Fruit fly (Drosophila melanogaster) whole organism, embryonic: ENCODE data around the gene CG13996.

Experiments
- CG10209 ChIP-seq: fragments of 200-800 bp; sonication (Bioruptor generic); optimal IDR thresholded peaks from 3 replicates; lab custom pipeline; 2017; ENCODE audit warnings: missing biosample characterization, mild to moderate bottlenecking, missing genetic modification characterization, missing genetic modification reagents
- CG11504 ChIP-seq: fragments of 200-800 bp; sonication (Bioruptor generic); optimal IDR thresholded peaks from 3 replicates; lab custom pipeline; 2019; ENCODE audit warnings: missing biosample characterization, mild to moderate bottlenecking, missing genetic modification characterization, moderate library complexity
- CG12219 ChIP-seq: fragments of 200-800 bp; sonication (Bioruptor generic); optimal IDR thresholded peaks from 3 replicates; lab custom pipeline; 2018; ENCODE audit warnings: missing biosample characterization, mild to moderate bottlenecking, missing genetic modification characterization
- CG12236 ChIP-seq: fragments of 200-800 bp; sonication (Bioruptor generic); optimal IDR thresholded peaks from 2 replicates; lab custom pipeline; 2016; ENCODE audit warnings: missing biosample characterization, missing genetic modification characterization
- CG13123 ChIP-seq: fragments of 200-800 bp; sonication (Bioruptor generic); optimal IDR thresholded peaks from 2 replicates; lab custom pipeline; 2016; ENCODE audit warnings: missing biosample characterization, missing genetic modification characterization
- CG14965 ChIP-seq: fragments of 200-800 bp; sonication (Bioruptor generic); optimal IDR thresholded peaks from 2 replicates; lab custom pipeline; 2016; ENCODE audit warnings: missing biosample characterization, missing genetic modification characterization, borderline replicate concordance
- CG15601 ChIP-seq: fragments of 200-800 bp; sonication (Bioruptor generic); optimal IDR thresholded peaks from 3 replicates; lab custom pipeline; 2019; ENCODE audit warnings: missing biosample characterization, mild to moderate bottlenecking, missing genetic modification characterization, moderate library complexity
- CG1603 ChIP-seq: fragments of 200-800 bp; sonication (Bioruptor generic); optimal IDR thresholded peaks from 2 replicates; lab custom pipeline; 2019; ENCODE audit warnings: missing biosample characterization, mild to moderate bottlenecking, missing genetic modification characterization, moderate library complexity
- CG16813 ChIP-seq: fragments of 200-800 bp; sonication (Bioruptor generic); IDR thresholded peaks from 3 replicates; pipeline ENCODE4 v1.3.6; 2022; ENCODE audit warnings: missing biosample characterization, missing genetic modification characterization; ENCODE audit not compliant: partially characterized antibody
- CG18599 ChIP-seq: fragments of 200-800 bp; sonication (Bioruptor generic); optimal IDR thresholded peaks from 3 replicates; lab custom pipeline; 2017; ENCODE audit warnings: missing biosample characterization, missing genetic modification characterization, mild to moderate bottlenecking, moderate library complexity, missing genetic modification reagents
- CG2199 ChIP-seq: fragments of 200-800 bp; sonication (Bioruptor generic); IDR thresholded peaks from 3 replicates; pipeline ENCODE4 v1.3.6; 2022; ENCODE audit warnings: missing biosample characterization, missing genetic modification characterization
- CG2202 ChIP-seq: fragments of 200-800 bp; sonication (Bioruptor generic); optimal IDR thresholded peaks from 2 replicates; lab custom pipeline; 2018; ENCODE audit warnings: missing biosample characterization, mild to moderate bottlenecking, missing genetic modification characterization
- CG2875 ChIP-seq: fragments of 200-800 bp; sonication (Bioruptor generic); optimal IDR thresholded peaks from 2 replicates; lab custom pipeline; 2017; ENCODE audit warnings: missing biosample characterization, mild to moderate bottlenecking, missing genetic modification characterization, missing genetic modification reagents
- CG31224 ChIP-seq: fragments of 200-800 bp; sonication (Bioruptor generic); IDR thresholded peaks from 2 replicates; pipeline ENCODE4 v1.3.6; 2022; ENCODE audit warnings: missing biosample characterization, missing genetic modification characterization
- CG31365 ChIP-seq: fragments of 200-800 bp; sonication (Bioruptor generic); optimal IDR thresholded peaks from 2 replicates; lab custom pipeline; 2018; ENCODE audit warnings: missing biosample characterization, mild to moderate bottlenecking, missing genetic modification characterization
- CG32532 ChIP-seq: fragments of 200-800 bp; sonication (Bioruptor generic); IDR thresholded peaks from 2 replicates; pipeline ENCODE4 v1.3.6; 2022; ENCODE audit warnings: missing biosample characterization, missing genetic modification characterization
- CG42726 ChIP-seq: fragments of 200-800 bp; sonication (Bioruptor generic); IDR thresholded peaks from 2 replicates; pipeline ENCODE4 v1.3.6; 2022; ENCODE audit warnings: missing biosample characterization, missing genetic modification characterization; ENCODE audit not compliant: partially characterized antibody
- CG6791 ChIP-seq: fragments of 200-800 bp; sonication (Bioruptor generic); IDR thresholded peaks from 3 replicates; pipeline ENCODE4 v1.3.6; 2022; ENCODE audit warnings: missing biosample characterization, missing genetic modification characterization; ENCODE audit not compliant: partially characterized antibody
- CG8290 ChIP-seq, 3 experiments: fragments of 200-800 bp; sonication (Bioruptor generic); optimal IDR thresholded peaks; 2 replicates each; lab custom pipeline; 2016 to 2019; ENCODE audit warnings: missing biosample characterization in 3 of 3, missing genetic modification characterization in 3 of 3, mild to moderate bottlenecking in 2 of 3, moderate library complexity in 1 of 3
- CTCF ChIP-seq: fragments of 200-800 bp; sonication (Bioruptor generic); optimal IDR thresholded peaks from 2 replicates; lab custom pipeline; 2017; ENCODE audit warnings: missing biosample characterization, mild to moderate bottlenecking, missing genetic modification characterization, moderate library complexity
- D ChIP-seq, 2 experiments: fragments of 200-800 bp in 1 of 2; fragments of >200 bp in 1 of 2; sonication (Bioruptor generic) in 1 of 2; optimal IDR thresholded peaks; 2 replicates in 1 of 2; 3 replicates in 1 of 2; lab custom pipeline; 2017; ENCODE audit warnings: mild to moderate bottlenecking in 1 of 2, missing biosample characterization in 1 of 2, missing genetic modification characterization in 1 of 2, missing genetic modification reagents in 1 of 2
- D19A ChIP-seq: fragments of 200-800 bp; optimal IDR thresholded peaks from 3 replicates; lab custom pipeline; 2019; ENCODE audit warnings: missing biosample characterization, mild to moderate bottlenecking, missing genetic modification characterization, moderate library complexity
- Dek ChIP-seq: fragments of 200-800 bp; sonication (Bioruptor generic); optimal IDR thresholded peaks from 3 replicates; lab custom pipeline; 2019; ENCODE audit warnings: missing biosample characterization, mild to moderate bottlenecking, missing genetic modification characterization, moderate library complexity
- Dip3 ChIP-seq: fragments of 200-800 bp; sonication (Bioruptor generic); optimal IDR thresholded peaks from 3 replicates; lab custom pipeline; 2016; ENCODE audit warnings: missing biosample characterization, missing genetic modification characterization
- E2f2 ChIP-seq: fragments of 200-800 bp; sonication (Bioruptor generic); IDR thresholded peaks from 2 replicates; pipeline ENCODE4 v1.3.6; 2022; ENCODE audit warnings: missing biosample characterization, missing genetic modification characterization
- HmgZ ChIP-seq: fragments of 200-800 bp; sonication (Bioruptor generic); optimal IDR thresholded peaks from 2 replicates; lab custom pipeline; 2018; ENCODE audit warnings: missing biosample characterization, mild to moderate bottlenecking, missing genetic modification characterization
- Hr39 ChIP-seq: fragments of >200 bp; optimal IDR thresholded peaks from 2 replicates; lab custom pipeline; 2017
- Hr78 ChIP-seq, 2 experiments: fragments of 200-800 bp in 1 of 2; fragments of >200 bp in 1 of 2; sonication (Bioruptor generic) in 1 of 2; optimal IDR thresholded peaks; 2 replicates each; lab custom pipeline; 2017 to 2019; ENCODE audit warnings: missing biosample characterization in 2 of 2, missing genetic modification characterization in 2 of 2, mild to moderate bottlenecking in 1 of 2, moderate library complexity in 1 of 2
- Myb ChIP-seq: fragments of 200-800 bp; sonication (Bioruptor generic); optimal IDR thresholded peaks from 2 replicates; lab custom pipeline; 2016; ENCODE audit warnings: missing biosample characterization, missing genetic modification characterization
- Neu2 ChIP-seq: fragments of 200-800 bp; sonication (Bioruptor generic); optimal IDR thresholded peaks from 3 replicates; lab custom pipeline; 2016; ENCODE audit warnings: missing biosample characterization, missing genetic modification characterization, borderline replicate concordance
- Nf-YA ChIP-seq: fragments of 200-800 bp; sonication (Bioruptor generic); IDR thresholded peaks from 2 replicates; pipeline ENCODE4 v1.3.6; 2022; ENCODE audit warnings: missing biosample characterization, missing genetic modification characterization
- NfI ChIP-seq: fragments of 200-800 bp; sonication (Bioruptor generic); optimal IDR thresholded peaks from 3 replicates; lab custom pipeline; 2018; ENCODE audit warnings: missing biosample characterization, mild to moderate bottlenecking, missing genetic modification characterization, moderate library complexity
- Sox102F ChIP-seq: fragments of 200-800 bp; sonication (Bioruptor generic); optimal IDR thresholded peaks from 2 replicates; lab custom pipeline; 2018; ENCODE audit warnings: missing biosample characterization, mild to moderate bottlenecking, missing genetic modification characterization, moderate library complexity
- amos ChIP-seq: fragments of 200-800 bp; sonication (Bioruptor generic); IDR thresholded peaks from 2 replicates; pipeline ENCODE4 v1.3.6; 2022; ENCODE audit warnings: missing biosample characterization, missing genetic modification characterization; ENCODE audit not compliant: partially characterized antibody
- aop ChIP-seq: fragments of 200-800 bp; sonication (Bioruptor generic); IDR thresholded peaks from 2 replicates; pipeline ENCODE4 v1.3.6; 2022; ENCODE audit warnings: missing biosample characterization, missing genetic modification characterization
- ap ChIP-seq: fragments of 200-800 bp; sonication (Bioruptor generic); IDR thresholded peaks from 2 replicates; pipeline ENCODE4 v1.3.6; 2022; ENCODE audit warnings: missing biosample characterization, missing genetic modification characterization
- br ChIP-seq: fragments of >200 bp; optimal IDR thresholded peaks from 2 replicates; lab custom pipeline; 2017
- chm ChIP-seq: fragments of 200-800 bp; sonication (Bioruptor generic); IDR thresholded peaks from 2 replicates; pipeline ENCODE4 v1.3.6; 2022; ENCODE audit warnings: missing biosample characterization, missing genetic modification characterization
- chn ChIP-seq: fragments of 200-800 bp; sonication (Bioruptor generic); optimal IDR thresholded peaks from 2 replicates; lab custom pipeline; 2016; ENCODE audit warnings: missing biosample characterization, missing genetic modification characterization
- da ChIP-seq: fragments of 200-800 bp; sonication (Bioruptor generic); optimal IDR thresholded peaks from 2 replicates; lab custom pipeline; 2016; ENCODE audit warnings: missing biosample characterization, missing genetic modification characterization
- dati ChIP-seq: fragments of 200-800 bp; sonication (Bioruptor generic); IDR thresholded peaks from 2 replicates; pipeline ENCODE4 v1.3.6; 2022; ENCODE audit warnings: missing biosample characterization, missing genetic modification characterization
- dimm ChIP-seq: fragments of 200-800 bp; sonication (Bioruptor generic); IDR thresholded peaks from 2 replicates; pipeline ENCODE4 v1.3.6; 2022; ENCODE audit warnings: missing biosample characterization, missing genetic modification characterization
- eyg ChIP-seq: fragments of 200-800 bp; sonication (Bioruptor generic); optimal IDR thresholded peaks from 3 replicates; lab custom pipeline; 2016; ENCODE audit warnings: missing biosample characterization, missing genetic modification characterization
- gce ChIP-seq: fragments of 200-800 bp; sonication (Bioruptor generic); IDR thresholded peaks from 3 replicates; pipeline ENCODE4 v1.3.6; 2022; ENCODE audit warnings: missing biosample characterization, missing genetic modification characterization
- p53 ChIP-seq: fragments of 200-800 bp; sonication (Bioruptor generic); optimal IDR thresholded peaks from 2 replicates; lab custom pipeline; 2016; ENCODE audit warnings: missing biosample characterization, missing genetic modification characterization
- pfk ChIP-seq: fragments of 200-800 bp; sonication (Bioruptor generic); optimal IDR thresholded peaks from 2 replicates; lab custom pipeline; 2018; ENCODE audit warnings: missing biosample characterization, mild to moderate bottlenecking, missing genetic modification characterization, moderate library complexity
- pum ChIP-seq: fragments of 200-800 bp; sonication (Bioruptor generic); optimal IDR thresholded peaks from 2 replicates; lab custom pipeline; 2016; ENCODE audit warnings: missing biosample characterization, missing genetic modification characterization
- pzg ChIP-seq: fragments of 200-800 bp; sonication (Bioruptor generic); optimal IDR thresholded peaks from 3 replicates; lab custom pipeline; 2018; ENCODE audit warnings: missing biosample characterization, mild to moderate bottlenecking, missing genetic modification characterization, moderate library complexity
- row ChIP-seq: fragments of 200-800 bp; sonication (Bioruptor generic); IDR thresholded peaks from 3 replicates; pipeline ENCODE4 v1.3.6; 2022; ENCODE audit warnings: missing biosample characterization, missing genetic modification characterization
- stc ChIP-seq: fragments of 200-800 bp; sonication (Bioruptor generic); IDR thresholded peaks from 2 replicates; pipeline ENCODE4 v1.3.6; 2022; ENCODE audit warnings: missing biosample characterization, missing genetic modification characterization

CG13996 gene

dm6 chr2L:6051212-6051621 lies 30.6 kb downstream of the CG13996 start (continued):
- TF ChIP-seq D (optimal IDR thresholded peaks at IDR 0.05; lab: Kevin White, UChicago) (no peak), D (GFP tag; optimal IDR thresholded peaks at IDR 0.05; lab: Kevin White, UChicago) (peak; percentile 93), CG42726 (no peak), CG31224 (GFP tag; lab: Robert Waterston, UW) (peak; percentile 78), p53 (GFP tag; lab: Kevin White, UChicago) (peak; percentile 90), aop (GFP tag; lab: Robert Waterston, UW) (0 out of 2 replicates have a peak, but pooled peaks have one; percentile 31), Hr39 (no peak), E2f2 (GFP tag; lab: Robert Waterston, UW) (peak; percentile 80), CG2199 (peak; percentile 89; the same call in 2 of the 3 replicates), HmgZ (tag; lab: Kevin White, UChicago) (peak; percentile 98), CG11504 (tag; lab: Kevin White, UChicago) (peak; percentile 95), br (lab: Kevin White, UChicago) (no peak), dimm (GFP tag; lab: Robert Waterston, UW) (peak; percentile 81), CG14965 (peak; percentile 62), dati (peak; percentile 44; the same call in 1 of the 2 replicates), CG18599 (GFP tag; lab: Kevin White, UChicago) (peak; percentile 99), CTCF (GFP tag; lab: Kevin White, UChicago) (peak; percentile 52), CG6791 (GFP tag; lab: Robert Waterston, UW) (0 out of 3 replicates have a peak, but pooled peaks have one; percentile 12), amos (no peak), CG15601 (tag; lab: Kevin White, UChicago) (peak; percentile 94), row (GFP tag; lab: Robert Waterston, UW) (peak; percentile 97), Myb (GFP tag; lab: Kevin White, UChicago) (peak; percentile 78), CG2202 (peak; percentile 95), Neu2 (GFP tag; lab: Kevin White, UChicago) (peak; percentile 58), CG10209 (GFP tag; lab: Kevin White, UChicago) (peak; percentile 94), pfk (GFP tag; lab: Kevin White, UChicago) (peak; percentile 57), Hr78 (GFP tag; optimal IDR thresholded peaks at IDR 0.05; lab: Kevin White, UChicago) (peak in 1 of 2 experiments; percentile 97), CG32532 (GFP tag; lab: Robert Waterston, UW) (peak; percentile 95), gce (GFP tag; lab: Robert Waterston, UW) (peak; percentile 91), chn (GFP tag; lab: Kevin White, UChicago) (peak; percentile 92), eyg (GFP tag; lab: Kevin White, UChicago) (peak; percentile 92), chm (GFP tag; lab: Robert Waterston, UW) (peak; percentile 97), CG13123 (peak; percentile 77), CG12236 (GFP tag; lab: Kevin White, UChicago) (peak; percentile 92), da (GFP tag; lab: Kevin White, UChicago) (peak; percentile 86), ap (peak; percentile 89), Sox102F (peak; percentile 95), CG12219 (GFP tag; lab: Kevin White, UChicago) (peak; percentile 99), pum (GFP tag; lab: Kevin White, UChicago) (peak; percentile 90), Dek (tag; lab: Kevin White, UChicago) (peak; percentile 95), CG31365 (tag; lab: Kevin White, UChicago) (peak; percentile 91), CG16813 (GFP tag; lab: Robert Waterston, UW) (no peak), pzg (GFP tag; lab: Kevin White, UChicago) (peak; percentile 10), CG2875 (GFP tag; lab: Kevin White, UChicago) (peak; percentile 92), CG8290 (GFP tag; optimal IDR thresholded peaks at IDR 0.05; lab: Kevin White, UChicago) (peak; percentile 88), CG8290 (tag; optimal IDR thresholded peaks at IDR 0.05; lab: Kevin White, UChicago) (peak; percentile 84 to 98), stc (GFP tag; lab: Robert Waterston, UW) (peak; percentile 95), Nf-YA (GFP tag; lab: Robert Waterston, UW) (peak; percentile 90), NfI (GFP tag; lab: Kevin White, UChicago) (peak; percentile 95), CG1603 (tag; lab: Kevin White, UChicago) (peak; percentile 97), Dip3 (peak; percentile 92), D19A (tag; lab: Kevin White, UChicago) (peak; percentile 95)
